Fruit fly (Drosophila melanogaster) whole organism, prepupa: ENCODE results near the gene Ns1.

Source experiments
- Blimp-1 ChIP-seq: fragments of 200-800 bp; sonication (Bioruptor generic); optimal IDR thresholded peaks from 3 replicates; lab custom pipeline; 2017; ENCODE audit warnings: missing biosample characterization, missing genetic modification characterization, mild to moderate bottlenecking, moderate library complexity, missing genetic modification reagents
- CG10631 ChIP-seq: fragments of 200-800 bp; sonication (Bioruptor generic); optimal IDR thresholded peaks from 2 replicates; lab custom pipeline; 2016; ENCODE audit warnings: missing biosample characterization, missing genetic modification characterization
- CG11294 ChIP-seq: fragments of 200-800 bp; sonication (Bioruptor generic); IDR thresholded peaks from 2 replicates; pipeline ENCODE4 v1.3.6; 2022; ENCODE audit warnings: missing biosample characterization, missing genetic modification characterization
- CG11902 ChIP-seq: fragments of 200-800 bp; sonication (Bioruptor generic); optimal IDR thresholded peaks from 3 replicates; lab custom pipeline; 2016; ENCODE audit warnings: missing biosample characterization, missing genetic modification characterization
- CG15336 ChIP-seq: fragments of 200-800 bp; sonication (Bioruptor generic); IDR thresholded peaks from 2 replicates; pipeline ENCODE4 v1.3.6; 2022; ENCODE audit warnings: missing biosample characterization, missing genetic modification characterization
- CG1621 ChIP-seq: fragments of 200-800 bp; sonication (Bioruptor generic); optimal IDR thresholded peaks from 3 replicates; lab custom pipeline; 2018; ENCODE audit warnings: missing biosample characterization, mild to moderate bottlenecking, missing genetic modification characterization
- CG16779 ChIP-seq: fragments of 200-800 bp; sonication (Bioruptor generic); optimal IDR thresholded peaks from 3 replicates; lab custom pipeline; 2017; ENCODE audit warnings: missing biosample characterization, mild to moderate bottlenecking, missing genetic modification characterization
- CG3032 ChIP-seq: fragments of 200-800 bp; optimal IDR thresholded peaks from 2 replicates; lab custom pipeline; 2019; ENCODE audit warnings: missing biosample characterization, mild to moderate bottlenecking, missing genetic modification characterization, moderate library complexity
- CG31627 ChIP-seq: fragments of 200-800 bp; sonication (Bioruptor generic); optimal IDR thresholded peaks from 3 replicates; lab custom pipeline; 2016; ENCODE audit warnings: missing biosample characterization, missing genetic modification characterization
- CG6163 ChIP-seq: fragments of 200-800 bp; sonication (Bioruptor generic); IDR thresholded peaks from 3 replicates; pipeline ENCODE4 v1.3.6; 2022; ENCODE audit warnings: missing biosample characterization, missing genetic modification characterization
- CG8119 ChIP-seq: fragments of 200-800 bp; sonication (Bioruptor generic); IDR thresholded peaks from 3 replicates; pipeline ENCODE4 v1.3.6; 2022; ENCODE audit warnings: missing biosample characterization, missing genetic modification characterization
- CG8319 ChIP-seq: fragments of 200-800 bp; sonication (Bioruptor generic); optimal IDR thresholded peaks from 3 replicates; lab custom pipeline; 2016; ENCODE audit warnings: missing biosample characterization, missing genetic modification characterization
- CG9139 ChIP-seq: fragments of 200-800 bp; sonication (Bioruptor generic); optimal IDR thresholded peaks from 3 replicates; lab custom pipeline; 2017; ENCODE audit warnings: missing biosample characterization, mild to moderate bottlenecking, missing genetic modification characterization
- Eip93F ChIP-seq: fragments of 200-800 bp; sonication (Bioruptor generic); optimal IDR thresholded peaks from 2 replicates; lab custom pipeline; 2016; ENCODE audit warnings: missing biosample characterization, mild to moderate bottlenecking, missing genetic modification characterization
- Ets96B ChIP-seq: fragments of 200-800 bp; optimal IDR thresholded peaks from 2 replicates; lab custom pipeline; 2019; ENCODE audit warnings: missing biosample characterization, mild to moderate bottlenecking, missing genetic modification characterization, moderate library complexity
- Gug ChIP-seq: fragments of 200-800 bp; sonication (Bioruptor generic); IDR thresholded peaks from 2 replicates; pipeline ENCODE4 v1.3.6; 2022; ENCODE audit warnings: missing biosample characterization, missing genetic modification characterization
- Lpt ChIP-seq: fragments of 200-800 bp; sonication (Bioruptor generic); optimal IDR thresholded peaks from 3 replicates; lab custom pipeline; 2016; ENCODE audit warnings: missing biosample characterization, missing genetic modification characterization
- Smox ChIP-seq: fragments of 200-800 bp; sonication (Bioruptor generic); optimal IDR thresholded peaks from 3 replicates; lab custom pipeline; 2016; ENCODE audit warnings: missing biosample characterization, missing genetic modification characterization
- Sox102F ChIP-seq: fragments of 200-800 bp; sonication (Bioruptor generic); optimal IDR thresholded peaks from 2 replicates; lab custom pipeline; 2016; ENCODE audit warnings: missing biosample characterization, mild to moderate bottlenecking, missing genetic modification characterization
- Sox14 ChIP-seq: fragments of 200-800 bp; sonication (Bioruptor generic); optimal IDR thresholded peaks from 3 replicates; lab custom pipeline; 2016; ENCODE audit warnings: missing biosample characterization, missing genetic modification characterization
- achi ChIP-seq: fragments of 200-800 bp; sonication (Bioruptor generic); optimal IDR thresholded peaks from 3 replicates; lab custom pipeline; 2016; ENCODE audit warnings: missing biosample characterization, missing genetic modification characterization
- acj6 ChIP-seq: fragments of 200-800 bp; sonication (Bioruptor generic); optimal IDR thresholded peaks from 3 replicates; lab custom pipeline; 2016; ENCODE audit warnings: missing biosample characterization, missing genetic modification characterization
- cyc ChIP-seq: fragments of 200-800 bp; sonication (Bioruptor generic); optimal IDR thresholded peaks from 3 replicates; lab custom pipeline; 2016; ENCODE audit warnings: missing biosample characterization, missing genetic modification characterization
- dac ChIP-seq: fragments of 200-800 bp; sonication (Bioruptor generic); optimal IDR thresholded peaks from 2 replicates; lab custom pipeline; 2017; ENCODE audit warnings: missing biosample characterization, mild to moderate bottlenecking, missing genetic modification characterization
- esn ChIP-seq: fragments of 200-800 bp; sonication (Bioruptor generic); optimal IDR thresholded peaks from 2 replicates; lab custom pipeline; 2016; ENCODE audit warnings: missing biosample characterization, mild to moderate bottlenecking, missing genetic modification characterization, moderate library complexity
- fkh ChIP-seq: fragments of 200-800 bp; sonication (Bioruptor generic); optimal IDR thresholded peaks from 3 replicates; lab custom pipeline; 2017; ENCODE audit warnings: missing biosample characterization, mild to moderate bottlenecking, missing genetic modification characterization, moderate library complexity
- lz ChIP-seq: fragments of 200-800 bp; sonication (Bioruptor generic); optimal IDR thresholded peaks from 3 replicates; lab custom pipeline; 2016; ENCODE audit warnings: missing biosample characterization, missing genetic modification characterization
- net ChIP-seq: fragments of 200-800 bp; sonication (Bioruptor generic); optimal IDR thresholded peaks from 3 replicates; lab custom pipeline; 2016; ENCODE audit warnings: missing biosample characterization, missing genetic modification characterization
- salr ChIP-seq, 2 experiments: fragments of 200-800 bp; sonication (Bioruptor generic); optimal IDR thresholded peaks; 3 replicates each; lab custom pipeline; 2016 to 2018; ENCODE audit warnings: missing biosample characterization in 2 of 2, missing genetic modification characterization in 2 of 2, mild to moderate bottlenecking in 1 of 2
- spab ChIP-seq: fragments of 200-800 bp; sonication (Bioruptor generic); optimal IDR thresholded peaks from 2 replicates; lab custom pipeline; 2017; ENCODE audit warnings: missing biosample characterization, mild to moderate bottlenecking, missing genetic modification characterization, missing genetic modification reagents
- ss ChIP-seq, 2 experiments: fragments of 200-800 bp; sonication (Bioruptor generic); optimal IDR thresholded peaks; 2 replicates in 1 of 2; 3 replicates in 1 of 2; lab custom pipeline; 2017 to 2018; ENCODE audit warnings: mild to moderate bottlenecking in 2 of 2, missing biosample characterization in 2 of 2, missing genetic modification characterization in 2 of 2, moderate library complexity in 1 of 2
- svp ChIP-seq: fragments of 200-800 bp; sonication (Bioruptor generic); peaks from one replicate; lab custom pipeline; 2016; ENCODE audit warnings: missing biosample characterization, missing genetic modification characterization
- topi ChIP-seq: fragments of 200-800 bp; sonication (Bioruptor generic); optimal IDR thresholded peaks from 3 replicates; lab custom pipeline; 2016; ENCODE audit warnings: missing biosample characterization, missing genetic modification characterization

The Ns1 gene

dm6 chr3R:17043570-17043923, 28.9 kb downstream of the Ns1 start:
- TF ChIP-seq Lpt (no peak), CG10631 (GFP tag; lab: Kevin White, UChicago) (no peak), svp (GFP tag; lab: Kevin White, UChicago) (no peak), CG11902 (GFP tag; lab: Kevin White, UChicago) (no peak), Smox (GFP tag; lab: Kevin White, UChicago) (no peak), topi (GFP tag; lab: Kevin White, UChicago) (no peak), salr (GFP tag; optimal IDR thresholded peaks at IDR 0.05; lab: Kevin White, UChicago) (no peak), Blimp-1 (GFP tag; lab: Kevin White, UChicago) (no peak), net (no peak), CG31627 (GFP tag; lab: Kevin White, UChicago) (no peak)
- TF ChIP-seq, all 60 proteins: peak for 0

DNA sequence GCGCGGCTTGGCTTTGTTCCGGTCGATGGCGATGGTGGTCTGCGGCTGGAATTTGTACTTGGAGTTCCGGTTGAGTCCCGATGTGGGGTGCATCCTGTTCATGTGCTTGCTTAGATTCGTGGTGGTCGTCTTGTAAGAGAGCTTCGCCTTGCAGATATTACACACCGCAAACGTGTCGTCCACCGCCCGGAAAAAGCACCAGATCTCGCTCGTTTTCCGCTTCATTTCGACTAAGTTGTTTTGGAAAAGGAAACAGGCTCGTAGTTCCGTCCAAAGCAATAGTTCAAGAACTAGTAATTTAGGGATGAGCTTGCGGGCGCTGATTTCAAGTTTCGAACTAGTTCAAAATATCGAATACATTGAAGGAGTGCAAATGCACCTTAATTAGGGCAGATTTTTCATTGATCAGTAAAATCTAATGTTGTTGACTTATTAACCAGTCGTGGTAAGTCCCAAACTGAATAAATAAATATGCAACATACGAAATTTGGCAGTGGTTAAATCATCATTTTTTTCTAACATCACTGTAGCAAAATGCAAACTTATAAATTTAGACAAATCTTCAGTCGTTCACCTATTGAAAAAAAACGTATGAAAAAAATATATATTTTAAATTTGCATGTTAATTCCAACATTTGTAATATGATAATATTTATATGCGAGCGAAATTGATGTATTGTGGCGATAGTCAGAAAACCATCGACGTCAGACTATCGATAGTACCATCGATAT, 29.5 kb downstream of the Ns1 start, which contains the start of the genes bdwf and Patr-1:
bdwf (minus strand) TSS at position 299 of the 732 bp plus-strand sequence.
Patr-1 (plus strand) TSS at position 727 of the 732 bp plus-strand sequence.
- TF ChIP-seq achi (peak; percentile 99), CG3032 (tag; lab: Kevin White, UChicago) (peak; percentile 24), CG10631 (GFP tag; lab: Kevin White, UChicago) (peak; percentile 54), CG15336 (GFP tag; lab: Robert Waterston, UW) (no peak), acj6 (no peak), CG6163 (GFP tag; lab: Robert Waterston, UW) (no peak), esn (GFP tag; lab: Kevin White, UChicago) (peak; percentile 58), CG1621 (tag; lab: Kevin White, UChicago) (no peak), lz (GFP tag; lab: Kevin White, UChicago) (no peak), Blimp-1 (GFP tag; lab: Kevin White, UChicago) (no peak), topi (GFP tag; lab: Kevin White, UChicago) (no peak), CG8119 (GFP tag; lab: Robert Waterston, UW) (no peak), CG9139 (no peak), Eip93F (no peak), ss (GFP tag; optimal IDR thresholded peaks at IDR 0.05; lab: Kevin White, UChicago) (no peak), Gug (GFP tag; lab: Robert Waterston, UW) (no peak), CG31627 (GFP tag; lab: Kevin White, UChicago) (peak; percentile 8), spab (GFP tag; lab: Kevin White, UChicago) (no peak), Sox102F (GFP tag; lab: Kevin White, UChicago) (no peak), CG11294 (GFP tag; lab: Robert Waterston, UW) (no peak), Sox14 (GFP tag; lab: Kevin White, UChicago) (peak; percentile 29), CG8319 (GFP tag; lab: Kevin White, UChicago) (peak; percentile 9), dac (GFP tag; lab: Kevin White, UChicago) (no peak), Ets96B (no peak), cyc (peak; percentile 28), CG16779 (no peak)
- TF ChIP-seq, all 60 proteins: peak for 8

dm6 chr3R:17039993-17040807, 32.3 kb downstream of the Ns1 start, which contains the start of the genes CG18213 and Trm7-32:
CG18213 (minus strand) TSS chr3R:17040203.
Trm7-32 (plus strand) TSS chr3R:17040682.
- TF ChIP-seq achi, result peak; percentile 27
- TF ChIP-seq CG10631 (GFP tag; lab: Kevin White, UChicago), result peak; percentile 38
- TF ChIP-seq fkh (GFP tag; lab: Kevin White, UChicago), result no peak
- TF ChIP-seq esn (GFP tag; lab: Kevin White, UChicago), result peak; percentile 15
